Worm (Caenorhabditis elegans) whole organism, L3 larva: ENCODE results near the gene Y43F8B.10.

Experiments used
- R02D3.7 ChIP-seq: fragments of 150-350 bp; optimal IDR thresholded peaks from 2 replicates; lab custom pipeline; 2014; ENCODE audit warnings: missing biosample characterization, missing genetic modification characterization
- ZK546.5 ChIP-seq: sonication (generic microtip); optimal IDR thresholded peaks from 2 replicates; lab custom pipeline; 2017; ENCODE audit warnings: missing biosample characterization, missing genetic modification characterization
- aly-2 ChIP-seq: fragments of 150-350 bp; optimal IDR thresholded peaks from 2 replicates; lab custom pipeline; 2014; ENCODE audit warnings: missing biosample characterization, missing genetic modification characterization
- ama-1 ChIP-seq: fragments of 150-350 bp; optimal IDR thresholded peaks from 2 replicates; lab custom pipeline; 2018
- ceh-16 ChIP-seq: sonication (generic microtip); optimal IDR thresholded peaks from 2 replicates; lab custom pipeline; 2017; ENCODE audit warnings: missing biosample characterization, missing genetic modification characterization
- ceh-28 ChIP-seq: fragments of 150-350 bp; optimal IDR thresholded peaks from 2 replicates; lab custom pipeline; 2014; ENCODE audit warnings: missing biosample characterization, missing genetic modification reagents, missing genetic modification characterization
- ceh-82 ChIP-seq: fragments of 150-350 bp; optimal IDR thresholded peaks from 2 replicates; lab custom pipeline; 2014; ENCODE audit warnings: missing biosample characterization, missing genetic modification characterization
- ceh-9 ChIP-seq: sonication (generic microtip); optimal IDR thresholded peaks from 2 replicates; lab custom pipeline; 2018; ENCODE audit warnings: missing biosample characterization, missing genetic modification characterization
- daf-12 ChIP-seq: fragments of 150-350 bp; optimal IDR thresholded peaks from 2 replicates; lab custom pipeline; 2014; ENCODE audit warnings: missing biosample characterization, missing genetic modification reagents, missing genetic modification characterization
- egl-27 ChIP-seq: sonication (generic microtip); optimal IDR thresholded peaks from 4 replicates; lab custom pipeline; 2017; ENCODE audit warnings: missing biosample characterization, missing genetic modification reagents, missing genetic modification characterization
- egl-5 ChIP-seq: fragments of 150-350 bp; optimal IDR thresholded peaks from 2 replicates; lab custom pipeline; 2017; ENCODE audit warnings: missing biosample characterization, missing genetic modification reagents, missing genetic modification characterization, inconsistent platforms
- elt-1 ChIP-seq: fragments of 150-350 bp; optimal IDR thresholded peaks from 2 replicates; lab custom pipeline; 2014; ENCODE audit warnings: missing biosample characterization, missing genetic modification characterization
- elt-2 ChIP-seq: sonication (generic microtip); optimal IDR thresholded peaks from 2 replicates; lab custom pipeline; 2016; ENCODE audit warnings: missing genetic modification reagents, mild to moderate bottlenecking, missing genetic modification characterization, missing compliant biosample characterization
- elt-3 ChIP-seq, 3 experiments: fragments of 150-350 bp in 1 of 3; sonication (generic microtip) in 2 of 3; optimal IDR thresholded peaks; 2 replicates in 2 of 3; 4 replicates in 1 of 3; lab custom pipeline; 2014 to 2017; ENCODE audit warnings: missing biosample characterization in 3 of 3, missing genetic modification characterization in 3 of 3
- eor-1 ChIP-seq, 2 experiments: fragments of 150-350 bp; optimal IDR thresholded peaks; 2 replicates each; lab custom pipeline; 2014 to 2018; ENCODE audit warnings: missing biosample characterization in 2 of 2, missing genetic modification characterization in 2 of 2
- fkh-10 ChIP-seq: sonication (generic microtip); optimal IDR thresholded peaks from 2 replicates; lab custom pipeline; 2017; ENCODE audit warnings: missing biosample characterization, missing genetic modification reagents, missing genetic modification characterization
- fkh-2 ChIP-seq: fragments of 150-350 bp; optimal IDR thresholded peaks from 2 replicates; lab custom pipeline; 2014; ENCODE audit warnings: missing biosample characterization, missing genetic modification reagents, missing genetic modification characterization
- fos-1 ChIP-seq: fragments of 150-350 bp; optimal IDR thresholded peaks from 2 replicates; lab custom pipeline; 2014; ENCODE audit warnings: missing biosample characterization, missing genetic modification characterization
- hmg-11 ChIP-seq: sonication (generic microtip); optimal IDR thresholded peaks from 2 replicates; lab custom pipeline; 2016; ENCODE audit warnings: missing genetic modification characterization, missing compliant biosample characterization
- jun-1 ChIP-seq: fragments of 150-350 bp; optimal IDR thresholded peaks from 2 replicates; lab custom pipeline; 2014; ENCODE audit warnings: missing biosample characterization, missing genetic modification reagents, missing genetic modification characterization
- lin-15B ChIP-seq: fragments of 150-350 bp; optimal IDR thresholded peaks from 2 replicates; lab custom pipeline; 2014; ENCODE audit warnings: missing biosample characterization, missing genetic modification characterization
- lin-39 ChIP-seq: fragments of 150-350 bp; optimal IDR thresholded peaks from 2 replicates; lab custom pipeline; 2018; ENCODE audit warnings: missing biosample characterization, missing genetic modification reagents, missing genetic modification characterization
- lsy-12 ChIP-seq: sonication (generic microtip); optimal IDR thresholded peaks from 2 replicates; lab custom pipeline; 2016; ENCODE audit warnings: mild to moderate bottlenecking, missing genetic modification characterization, missing compliant biosample characterization
- mdl-1 ChIP-seq: fragments of 150-350 bp; optimal IDR thresholded peaks from 2 replicates; lab custom pipeline; 2014; ENCODE audit warnings: missing biosample characterization, missing genetic modification characterization
- mml-1 ChIP-seq: fragments of 150-350 bp; sonication (generic microtip); optimal IDR thresholded peaks from 3 replicates; lab custom pipeline; 2014; ENCODE audit warnings: missing biosample characterization, missing genetic modification characterization
- nfya-1 ChIP-seq: sonication (generic microtip); optimal IDR thresholded peaks from 2 replicates; lab custom pipeline; 2017; ENCODE audit warnings: missing genetic modification characterization, mild to moderate bottlenecking, missing compliant biosample characterization, antibody characterized with exemption, moderate library complexity; ENCODE audit not compliant: insufficient read depth
- nhr-11 ChIP-seq: fragments of 150-350 bp; optimal IDR thresholded peaks from 2 replicates; lab custom pipeline; 2014; ENCODE audit warnings: missing biosample characterization, missing genetic modification characterization
- nhr-12 ChIP-seq: fragments of 150-350 bp; optimal IDR thresholded peaks from 2 replicates; lab custom pipeline; 2014; ENCODE audit warnings: missing biosample characterization, missing genetic modification characterization
- nhr-23 ChIP-seq: fragments of 150-350 bp; optimal IDR thresholded peaks from 2 replicates; lab custom pipeline; 2014; ENCODE audit warnings: missing biosample characterization, missing genetic modification reagents, missing genetic modification characterization
- nhr-237 ChIP-seq: fragments of 150-350 bp; optimal IDR thresholded peaks from 2 replicates; lab custom pipeline; 2014; ENCODE audit warnings: missing biosample characterization, missing genetic modification characterization
- nhr-25 ChIP-seq: sonication (generic microtip); optimal IDR thresholded peaks from 2 replicates; lab custom pipeline; 2017; ENCODE audit warnings: missing biosample characterization, missing genetic modification characterization
- nhr-28 ChIP-seq: fragments of 150-350 bp; optimal IDR thresholded peaks from 2 replicates; lab custom pipeline; 2014; ENCODE audit warnings: missing biosample characterization, missing genetic modification characterization
- nhr-43 ChIP-seq: sonication (generic microtip); optimal IDR thresholded peaks from 2 replicates; lab custom pipeline; 2016; ENCODE audit warnings: mild to moderate bottlenecking, missing genetic modification characterization, missing compliant biosample characterization; ENCODE audit not compliant: poor library complexity, severe bottlenecking
- nhr-67 ChIP-seq: fragments of 150-350 bp; optimal IDR thresholded peaks from 2 replicates; lab custom pipeline; 2014; ENCODE audit warnings: missing biosample characterization, missing genetic modification characterization
- nhr-76 ChIP-seq: fragments of 150-350 bp; sonication (generic microtip); optimal IDR thresholded peaks from 5 replicates; lab custom pipeline; 2014; ENCODE audit warnings: missing biosample characterization, missing genetic modification characterization
- nhr-77 ChIP-seq: fragments of 150-350 bp; optimal IDR thresholded peaks from 2 replicates; lab custom pipeline; 2014; ENCODE audit warnings: missing biosample characterization, missing genetic modification characterization
- pha-4 ChIP-seq: fragments of 150-350 bp; optimal IDR thresholded peaks from 2 replicates; lab custom pipeline; 2014; ENCODE audit warnings: missing biosample characterization, missing genetic modification reagents, missing genetic modification characterization
- pqm-1 ChIP-seq: fragments of 150-350 bp; optimal IDR thresholded peaks from 2 replicates; lab custom pipeline; 2017; ENCODE audit warnings: missing biosample characterization, missing genetic modification characterization, inconsistent platforms
- sea-2 ChIP-seq: fragments of 150-350 bp; sonication (generic microtip); optimal IDR thresholded peaks from 4 replicates; lab custom pipeline; 2014; ENCODE audit warnings: missing biosample characterization, missing genetic modification reagents, missing genetic modification characterization
- skn-1 ChIP-seq: fragments of 150-350 bp; optimal IDR thresholded peaks from 2 replicates; lab custom pipeline; 2014; ENCODE audit warnings: missing biosample characterization, missing genetic modification characterization
- snpc-4 ChIP-seq: fragments of 150-350 bp; optimal IDR thresholded peaks from 2 replicates; lab custom pipeline; 2014; ENCODE audit warnings: missing biosample characterization, missing genetic modification characterization
- tbx-2 ChIP-seq: sonication (generic microtip); optimal IDR thresholded peaks from 2 replicates; lab custom pipeline; 2016; ENCODE audit warnings: mild to moderate bottlenecking, missing genetic modification characterization, missing compliant biosample characterization
- unc-39 ChIP-seq: sonication (generic microtip); optimal IDR thresholded peaks from 4 replicates; lab custom pipeline; 2017; ENCODE audit warnings: missing biosample characterization, missing genetic modification characterization
- unc-62 ChIP-seq: fragments of 150-350 bp; sonication (generic microtip); optimal IDR thresholded peaks from 4 replicates; lab custom pipeline; 2014; ENCODE audit warnings: missing biosample characterization, missing genetic modification reagents, missing genetic modification characterization
- zag-1 ChIP-seq: fragments of 150-350 bp; optimal IDR thresholded peaks from 2 replicates; lab custom pipeline; 2014; ENCODE audit warnings: missing biosample characterization, missing genetic modification characterization
- ztf-11 ChIP-seq: fragments of 150-350 bp; optimal IDR thresholded peaks from 2 replicates; lab custom pipeline; 2014; ENCODE audit warnings: missing biosample characterization, missing genetic modification characterization
- ztf-4 ChIP-seq: fragments of 150-350 bp; optimal IDR thresholded peaks from 2 replicates; lab custom pipeline; 2014; ENCODE audit warnings: missing biosample characterization, missing genetic modification characterization

Gene Y43F8B.10

ce11 chrV:19522551-19523137 lies 48.4 kb downstream of the Y43F8B.10 start:
- peak; percentile 41 for TF ChIP-seq lin-15B (tag; lab: Kevin White, UChicago)
- no peak for TF ChIP-seq ceh-16
- peak; percentile 79 for TF ChIP-seq elt-2
- TF ChIP-seq egl-5 (tag; lab: Kevin White, UChicago) = peak; percentile 79
- TF ChIP-seq jun-1 = peak; percentile 94
- peak; percentile 27 for TF ChIP-seq sea-2 (GFP tag; lab: Kevin White, UChicago)
- no peak for TF ChIP-seq daf-12 (tag; lab: Kevin White, UChicago)
- peak; percentile 56 for TF ChIP-seq pqm-1 (tag; lab: Kevin White, UChicago)
- peak; percentile 77 for TF ChIP-seq tbx-2 (tag; lab: Kevin White, UChicago)
- TF ChIP-seq ceh-28 (tag; lab: Kevin White, UChicago) = peak; percentile 84
- TF ChIP-seq ama-1 = peak; percentile 96
- peak; percentile 97 for TF ChIP-seq nhr-25 (tag; lab: Kevin White, UChicago)
- peak; percentile 86 for TF ChIP-seq unc-62
- peak; percentile 73 for TF ChIP-seq R02D3.7
- no peak for TF ChIP-seq aly-2
- TF ChIP-seq skn-1 = peak; percentile 70
- no peak for TF ChIP-seq nhr-77 (tag; lab: Kevin White, UChicago)
- TF ChIP-seq snpc-4 (tag; lab: Kevin White, UChicago) = peak; percentile 45
- TF ChIP-seq fos-1 = peak; percentile 26
- peak; percentile 76 for TF ChIP-seq ztf-4 (tag; lab: Kevin White, UChicago)
- TF ChIP-seq lsy-12 = peak; percentile 93
- TF ChIP-seq unc-39 (tag; lab: Kevin White, UChicago) = no peak
- peak; percentile 7 for TF ChIP-seq fkh-10
- TF ChIP-seq nhr-23 (tag; lab: Kevin White, UChicago) = peak; percentile 95
- TF ChIP-seq pha-4 (tag; lab: Kevin White, UChicago) = peak; percentile 49
- no peak for TF ChIP-seq nhr-28
- peak; percentile 58 for TF ChIP-seq egl-27 (tag; lab: Kevin White, UChicago)
- no peak for TF ChIP-seq nhr-67 (tag; lab: Kevin White, UChicago)
- peak; percentile 66 for TF ChIP-seq hmg-11
- peak; percentile 55 for TF ChIP-seq zag-1 (tag; lab: Kevin White, UChicago)
- TF ChIP-seq nhr-11 (tag; lab: Kevin White, UChicago) = no peak
- TF ChIP-seq nhr-12 (tag; lab: Kevin White, UChicago) = no peak
- TF ChIP-seq eor-1 (tag; optimal IDR thresholded peaks at IDR 0.05; lab: Kevin White, UChicago) = peak in 1 of 2 experiments; percentile 67
- TF ChIP-seq mml-1 = peak; percentile 54
- no peak for TF ChIP-seq ztf-11
- no peak for TF ChIP-seq ceh-9
- peak; percentile 83 for TF ChIP-seq mdl-1
- peak; percentile 86 for TF ChIP-seq lin-39 (tag; lab: Kevin White, UChicago)
- peak; percentile 56 for TF ChIP-seq elt-1 (tag; lab: Kevin White, UChicago)
- no peak for TF ChIP-seq fkh-2 (tag; lab: Kevin White, UChicago)
- TF ChIP-seq ZK546.5 = no peak
- peak; percentile 66 for TF ChIP-seq ceh-82 (tag; lab: Kevin White, UChicago)
- no peak for TF ChIP-seq nhr-76 (tag; lab: Kevin White, UChicago)
- TF ChIP-seq nhr-237 (tag; lab: Kevin White, UChicago) = no peak
- TF ChIP-seq nhr-43 (tag; lab: Kevin White, UChicago) = peak; percentile 83
- peak; percentile 91 for TF ChIP-seq nfya-1 (tag; lab: Kevin White, UChicago)
- peak in 1 of 3 experiments; percentile 87 for TF ChIP-seq elt-3 (tag; optimal IDR thresholded peaks at IDR 0.05; lab: Kevin White, UChicago)
